Worm (Caenorhabditis elegans) whole organism, L4 larva: ENCODE measurements around the gene chil-16.

ENCODE experiments used
- F37D6.2 ChIP-seq: sonication (generic microtip); optimal IDR thresholded peaks from 2 replicates; lab custom pipeline; 2016; ENCODE audit warnings: mild to moderate bottlenecking, missing genetic modification characterization, missing compliant biosample characterization
- T20F7.1 ChIP-seq: fragments of 200-800 bp; sonication (Bioruptor generic); optimal IDR thresholded peaks from 2 replicates; lab custom pipeline; 2018; ENCODE audit warnings: mild to moderate bottlenecking, missing genetic modification characterization, missing compliant biosample characterization
- Y105C5A.15 ChIP-seq: fragments of 200-800 bp; sonication (Bioruptor generic); IDR thresholded peaks from 2 replicates; pipeline ENCODE4 v1.3.6; 2022; ENCODE audit warnings: missing genetic modification characterization, missing compliant biosample characterization
- Y75B8A.6 ChIP-seq: fragments of 200-800 bp; sonication (Bioruptor generic); IDR thresholded peaks from 2 replicates; pipeline ENCODE4 v1.3.6; 2022; ENCODE audit warnings: missing genetic modification reagents, missing genetic modification characterization, missing compliant biosample characterization
- ama-1 ChIP-seq: fragments of 150-350 bp; optimal IDR thresholded peaks from 2 replicates; lab custom pipeline; 2014; ENCODE audit warnings: inconsistent platforms, mixed read lengths
- attf-4 ChIP-seq: sonication (generic microtip); optimal IDR thresholded peaks from 3 replicates; lab custom pipeline; 2017; ENCODE audit warnings: missing biosample characterization, missing genetic modification characterization
- ceh-32 ChIP-seq: sonication (generic microtip); optimal IDR thresholded peaks from 2 replicates; lab custom pipeline; 2016; ENCODE audit warnings: mild to moderate bottlenecking, missing genetic modification characterization, missing compliant biosample characterization; ENCODE audit not compliant: poor library complexity
- daf-12 ChIP-seq: fragments of 150-350 bp; optimal IDR thresholded peaks from 2 replicates; lab custom pipeline; 2014; ENCODE audit warnings: missing biosample characterization, missing genetic modification reagents, missing genetic modification characterization
- daf-16 ChIP-seq, 3 experiments: sonication (generic microtip); optimal IDR thresholded peaks; 2 replicates each; lab custom pipeline; 2016 to 2017; ENCODE audit warnings: missing genetic modification characterization in 3 of 3, missing genetic modification reagents in 3 of 3, mild to moderate bottlenecking in 2 of 3, missing compliant biosample characterization in 2 of 3, missing biosample characterization in 1 of 3, moderate library complexity in 1 of 3
- dmd-6 ChIP-seq: fragments of 200-800 bp; sonication (Bioruptor generic); IDR thresholded peaks from 2 replicates; pipeline ENCODE4 v1.3.6; 2022; ENCODE audit warnings: missing genetic modification reagents, missing genetic modification characterization, missing compliant biosample characterization
- fos-1 ChIP-seq: fragments of 150-350 bp; optimal IDR thresholded peaks from 2 replicates; lab custom pipeline; 2014; ENCODE audit warnings: missing biosample characterization, missing genetic modification characterization
- hlh-11 ChIP-seq: fragments of 200-800 bp; sonication (Bioruptor generic); optimal IDR thresholded peaks from 2 replicates; lab custom pipeline; 2018; ENCODE audit warnings: mild to moderate bottlenecking, missing genetic modification characterization, missing compliant biosample characterization
- hmg-1.1 ChIP-seq: fragments of 200-800 bp; sonication (Bioruptor generic); IDR thresholded peaks from 2 replicates; pipeline ENCODE4 v1.3.6; 2022; ENCODE audit warnings: missing genetic modification reagents, missing genetic modification characterization, missing compliant biosample characterization
- lim-7 ChIP-seq: fragments of 200-800 bp; sonication (Bioruptor generic); IDR thresholded peaks from 2 replicates; pipeline ENCODE4 v1.3.6; 2022; ENCODE audit warnings: missing genetic modification characterization, missing compliant biosample characterization
- lin-1 ChIP-seq: fragments of 200-800 bp; sonication (Bioruptor generic); IDR thresholded peaks from 2 replicates; pipeline ENCODE4 v1.3.6; 2022; ENCODE audit warnings: missing genetic modification reagents, missing genetic modification characterization, missing compliant biosample characterization
- lin-39 ChIP-seq: fragments of 150-350 bp; optimal IDR thresholded peaks from 2 replicates; lab custom pipeline; 2014; ENCODE audit warnings: missing biosample characterization, missing genetic modification reagents, missing genetic modification characterization
- lir-3 ChIP-seq: sonication (generic microtip); optimal IDR thresholded peaks from 2 replicates; lab custom pipeline; 2016; ENCODE audit warnings: mild to moderate bottlenecking, missing genetic modification characterization, missing compliant biosample characterization
- lsy-2 ChIP-seq, 2 experiments: fragments of 150-350 bp in 1 of 2; sonication (generic microtip) in 1 of 2; optimal IDR thresholded peaks; 2 replicates each; lab custom pipeline; 2014 to 2017; ENCODE audit warnings: missing biosample characterization in 2 of 2, missing genetic modification characterization in 2 of 2
- madf-9 ChIP-seq: fragments of 200-800 bp; sonication (Bioruptor generic); conservative IDR thresholded peaks from 2 replicates; pipeline ENCODE4 v1.3.6; 2022; ENCODE audit warnings: missing genetic modification reagents, missing genetic modification characterization, missing compliant biosample characterization
- mdt-29 ChIP-seq: fragments of 200-800 bp; sonication (Bioruptor generic); IDR thresholded peaks from 2 replicates; pipeline ENCODE4 v1.3.6; 2022; ENCODE audit warnings: missing genetic modification reagents, missing genetic modification characterization, missing compliant biosample characterization
- nhr-10 ChIP-seq: fragments of 150-350 bp; optimal IDR thresholded peaks from 2 replicates; lab custom pipeline; 2014; ENCODE audit warnings: missing biosample characterization, missing genetic modification characterization
- nhr-102 ChIP-seq: sonication (generic microtip); optimal IDR thresholded peaks from 2 replicates; lab custom pipeline; 2016; ENCODE audit warnings: mild to moderate bottlenecking, missing genetic modification characterization, moderate library complexity, missing compliant biosample characterization
- nhr-28 ChIP-seq: fragments of 150-350 bp; optimal IDR thresholded peaks from 2 replicates; lab custom pipeline; 2014; ENCODE audit warnings: missing biosample characterization, missing genetic modification characterization
- nhr-76 ChIP-seq: fragments of 150-350 bp; optimal IDR thresholded peaks from 2 replicates; lab custom pipeline; 2014; ENCODE audit warnings: missing biosample characterization, missing genetic modification characterization
- nhr-77 ChIP-seq: fragments of 150-350 bp; optimal IDR thresholded peaks from 2 replicates; lab custom pipeline; 2014; ENCODE audit warnings: missing biosample characterization, missing genetic modification characterization
- pha-4 ChIP-seq, 2 experiments: fragments of 150-350 bp in 1 of 2; fragments of 200-800 bp in 1 of 2; sonication (Bioruptor generic) in 1 of 2; IDR thresholded peaks in 1 of 2; optimal IDR thresholded peaks in 1 of 2; 2 replicates each; pipeline versions ENCODE4 v1.3.6 to Lab custom; 2014 to 2022; ENCODE audit warnings: missing genetic modification characterization in 2 of 2, missing genetic modification reagents in 2 of 2, missing biosample characterization in 1 of 2, missing compliant biosample characterization in 1 of 2
- php-3 ChIP-seq: fragments of 200-800 bp; sonication (Bioruptor generic); IDR thresholded peaks from 2 replicates; pipeline ENCODE4 v1.3.6; 2022; ENCODE audit warnings: missing genetic modification reagents, missing genetic modification characterization, missing compliant biosample characterization
- pqm-1 ChIP-seq: sonication (generic microtip); optimal IDR thresholded peaks from 2 replicates; lab custom pipeline; 2017; ENCODE audit warnings: missing biosample characterization, missing genetic modification characterization
- tag-97 ChIP-seq: fragments of 200-800 bp; sonication (Bioruptor generic); IDR thresholded peaks from 2 replicates; pipeline ENCODE4 v1.3.6; 2022; ENCODE audit warnings: missing genetic modification characterization, missing compliant biosample characterization
- unc-130 ChIP-seq: sonication (generic microtip); optimal IDR thresholded peaks from 2 replicates; lab custom pipeline; 2016; ENCODE audit warnings: missing genetic modification reagents, missing genetic modification characterization, missing compliant biosample characterization
- unc-62 ChIP-seq, 3 experiments: fragments of 150-350 bp in 1 of 3; sonication (generic microtip); optimal IDR thresholded peaks in 2 of 3; peaks in 1 of 3; 1 replicate in 1 of 3; 2 replicates in 2 of 3; lab custom pipeline; 2014 to 2017; ENCODE audit warnings: missing biosample characterization in 3 of 3, missing genetic modification characterization in 3 of 3, missing genetic modification reagents in 3 of 3, missing genotype in 1 of 3

The chil-16 gene

ce11 chrII:9416381-9417276 is 25.1 kb downstream of the chil-16 start, which contains the start of the genes gss-1 and chch-3 (continued):
- TF ChIP-seq daf-16 (GFP tag; optimal IDR thresholded peaks at IDR 0.05; lab: Kevin White, UChicago) (peak in 1 of 2 experiments; percentile 18), daf-16 (tag; optimal IDR thresholded peaks at IDR 0.05; lab: Kevin White, UChicago) (peak; percentile 23), lim-7 (GFP tag; lab: Robert Waterston, UW) (no peak), lin-1 (GFP tag; lab: Robert Waterston, UW) (no peak), fos-1 (no peak), nhr-28 (tag; lab: Kevin White, UChicago) (peak; percentile 20), Y75B8A.6 (GFP tag; lab: Robert Waterston, UW) (no peak), lsy-2 (tag; optimal IDR thresholded peaks at IDR 0.05; lab: Kevin White, UChicago) (peak in 1 of 2 experiments; percentile 84), lin-39 (tag; lab: Kevin White, UChicago) (no peak), daf-12 (tag; lab: Kevin White, UChicago) (no peak), F37D6.2 (tag; lab: Kevin White, UChicago) (peak; percentile 24), Y105C5A.15 (GFP tag; lab: Robert Waterston, UW) (no peak), hmg-1.1 (GFP tag; lab: Robert Waterston, UW) (peak; percentile 38; the same call in 1 of the 2 replicates), nhr-102 (tag; lab: Kevin White, UChicago) (peak; percentile 35), madf-9 (no peak), attf-4 (no peak), mdt-29 (GFP tag; lab: Robert Waterston, UW) (no peak), php-3 (no peak), pha-4 (GFP tag; IDR thresholded peaks at IDR 0.05; lab: Robert Waterston, UW) (peak; percentile 33; the same call in 1 of the 2 replicates), pha-4 (tag; optimal IDR thresholded peaks at IDR 0.05; lab: Kevin White, UChicago) (peak; percentile 56), lir-3 (no peak), nhr-77 (tag; lab: Kevin White, UChicago) (peak; percentile 64), T20F7.1 (GFP tag; lab: Kevin White, UChicago) (peak; percentile 71), ceh-32 (no peak)

- no peak for TF ChIP-seq tag-97 (GFP tag; lab: Robert Waterston, UW)
- peak; percentile 23 for TF ChIP-seq hlh-11 (tag; lab: Kevin White, UChicago)
- TF ChIP-seq unc-62 (GFP tag; optimal IDR thresholded peaks at IDR 0.05 in 1 of 2; lab: Kevin White, UChicago), result peak in 1 of 2 experiments; percentile 58
- no peak for TF ChIP-seq unc-62 (tag; optimal IDR thresholded peaks at IDR 0.05; lab: Kevin White, UChicago)
- TF ChIP-seq dmd-6 (GFP tag; lab: Robert Waterston, UW), result peak; percentile 29; the same call in 1 of the 2 replicates
- no peak for TF ChIP-seq nhr-76 (tag; lab: Kevin White, UChicago)
- peak; percentile 75 for TF ChIP-seq pqm-1
- TF ChIP-seq nhr-28 (tag; lab: Kevin White, UChicago), result peak; percentile 27
Measured at ce11 chrII:9412086-9412608, 29.6 kb downstream of the chil-16 start, which contains the start of gene arrd-3. Gene arrd-3, plus strand, starts transcription at chrII:9412558.

- TF ChIP-seq daf-16 (GFP tag; optimal IDR thresholded peaks at IDR 0.05; lab: Kevin White, UChicago) (no peak), daf-16 (tag; optimal IDR thresholded peaks at IDR 0.05; lab: Kevin White, UChicago) (no peak), nhr-10 (tag; lab: Kevin White, UChicago) (no peak), unc-130 (no peak)
Measured at ce11 chrII:9411497-9411896, 30.2 kb downstream of the chil-16 start, which contains the start of gene M176.9. Gene M176.9, minus strand, starts transcription at chrII:9411597.

ce11 chrII:9407469-9407868 is 34.3 kb downstream of the chil-16 start, which contains the start of gene arrd-2:
Gene arrd-2, plus strand, starts transcription at chrII:9407769.
- TF ChIP-seq unc-62 (GFP tag; optimal IDR thresholded peaks at IDR 0.05 in 1 of 2; lab: Kevin White, UChicago) (peak in 1 of 2 experiments; percentile 42), unc-62 (tag; optimal IDR thresholded peaks at IDR 0.05; lab: Kevin White, UChicago) (no peak), ama-1 (lab: Kevin White, UChicago) (no peak)
